Worm (Caenorhabditis elegans) whole organism, late embryonic: Measurements from ENCODE around the gene inx-5.

Source experiments
- K02D7.2 ChIP-seq: sonication (generic microtip); optimal IDR thresholded peaks from 2 replicates; lab custom pipeline; 2017; ENCODE audit warnings: mild to moderate bottlenecking, missing genetic modification characterization, missing compliant biosample characterization
- T23F11.4 ChIP-seq: fragments of 200-800 bp; sonication (Bioruptor generic); optimal IDR thresholded peaks from 2 replicates; lab custom pipeline; 2018; ENCODE audit warnings: mild to moderate bottlenecking, missing genetic modification characterization, missing compliant biosample characterization
- Y22D7AL.16 ChIP-seq: sonication (generic microtip); optimal IDR thresholded peaks from 2 replicates; lab custom pipeline; 2016; ENCODE audit warnings: missing genetic modification characterization, missing compliant biosample characterization
- ahr-1 ChIP-seq: sonication (generic microtip); optimal IDR thresholded peaks from 2 replicates; lab custom pipeline; 2016; ENCODE audit warnings: missing genetic modification characterization, missing compliant biosample characterization
- ama-1 ChIP-seq: fragments of 150-350 bp; optimal IDR thresholded peaks from 2 replicates; lab custom pipeline; 2014
- ceh-14 ChIP-seq: sonication (generic microtip); optimal IDR thresholded peaks from 2 replicates; lab custom pipeline; 2016; ENCODE audit warnings: missing genotype, missing genetic modification characterization, missing compliant biosample characterization
- ceh-18 ChIP-seq: sonication (generic microtip); optimal IDR thresholded peaks from 2 replicates; lab custom pipeline; 2016; ENCODE audit warnings: missing genetic modification characterization, missing compliant biosample characterization
- ceh-2 ChIP-seq: sonication (generic microtip); optimal IDR thresholded peaks from 2 replicates; lab custom pipeline; 2016; ENCODE audit warnings: missing genotype, missing genetic modification characterization, missing compliant biosample characterization
- ceh-34 ChIP-seq: sonication (generic microtip); optimal IDR thresholded peaks from 2 replicates; lab custom pipeline; 2016; ENCODE audit warnings: mild to moderate bottlenecking, missing genetic modification characterization, missing compliant biosample characterization
- ceh-48 ChIP-seq: sonication (generic microtip); optimal IDR thresholded peaks from 2 replicates; lab custom pipeline; 2016; ENCODE audit warnings: missing genetic modification characterization, inconsistent platforms, missing compliant biosample characterization
- ceh-6 ChIP-seq: fragments of 200-800 bp; sonication (Bioruptor generic); optimal IDR thresholded peaks from 2 replicates; lab custom pipeline; 2018; ENCODE audit warnings: mild to moderate bottlenecking, missing genetic modification characterization, missing compliant biosample characterization
- ceh-9 ChIP-seq: sonication (generic microtip); optimal IDR thresholded peaks from 2 replicates; lab custom pipeline; 2016; ENCODE audit warnings: mild to moderate bottlenecking, missing genetic modification characterization, inconsistent platforms, missing compliant biosample characterization
- che-1 ChIP-seq: sonication (generic microtip); optimal IDR thresholded peaks from 2 replicates; lab custom pipeline; 2016; ENCODE audit warnings: mild to moderate bottlenecking, missing genetic modification characterization, missing compliant biosample characterization
- dve-1 ChIP-seq: sonication (generic microtip); optimal IDR thresholded peaks from 2 replicates; lab custom pipeline; 2017; ENCODE audit warnings: antibody characterized with exemption, mild to moderate bottlenecking, missing genetic modification characterization, missing compliant biosample characterization
- elt-4 ChIP-seq: sonication (generic microtip); optimal IDR thresholded peaks from 2 replicates; lab custom pipeline; 2016; ENCODE audit warnings: missing genetic modification characterization, missing compliant biosample characterization
- ets-4 ChIP-seq: sonication (generic microtip); optimal IDR thresholded peaks from 2 replicates; lab custom pipeline; 2016; ENCODE audit warnings: missing genetic modification characterization, missing compliant biosample characterization
- eyg-1 ChIP-seq: sonication (generic microtip); optimal IDR thresholded peaks from 2 replicates; lab custom pipeline; 2016; ENCODE audit warnings: missing genotype, missing genetic modification characterization, missing compliant biosample characterization
- fkh-10 ChIP-seq: fragments of 150-350 bp; optimal IDR thresholded peaks from 2 replicates; lab custom pipeline; 2014; ENCODE audit warnings: missing biosample characterization, missing genetic modification reagents, missing genetic modification characterization
- gmeb-2 ChIP-seq: sonication (generic microtip); optimal IDR thresholded peaks from 2 replicates; lab custom pipeline; 2016; ENCODE audit warnings: missing genetic modification characterization, inconsistent platforms, missing compliant biosample characterization
- hlh-6 ChIP-seq: sonication (generic microtip); optimal IDR thresholded peaks from 2 replicates; lab custom pipeline; 2016; ENCODE audit warnings: missing genotype, missing genetic modification characterization, missing compliant biosample characterization
- hlh-8 ChIP-seq: sonication (generic microtip); optimal IDR thresholded peaks from 2 replicates; lab custom pipeline; 2016; ENCODE audit warnings: missing genotype, missing genetic modification characterization, missing compliant biosample characterization
- lin-11 ChIP-seq: fragments of 200-800 bp; sonication (Bioruptor generic); optimal IDR thresholded peaks from 2 replicates; lab custom pipeline; 2018; ENCODE audit warnings: mild to moderate bottlenecking, missing genetic modification characterization, missing compliant biosample characterization
- mec-3 ChIP-seq: sonication (generic microtip); optimal IDR thresholded peaks from 2 replicates; lab custom pipeline; 2016; ENCODE audit warnings: borderline replicate concordance, missing genetic modification characterization, missing compliant biosample characterization
- nfya-1 ChIP-seq: sonication (generic microtip); optimal IDR thresholded peaks from 2 replicates; lab custom pipeline; 2017; ENCODE audit warnings: missing genetic modification characterization, mild to moderate bottlenecking, missing compliant biosample characterization, antibody characterized with exemption, moderate library complexity
- nhr-11 ChIP-seq: fragments of 150-350 bp; optimal IDR thresholded peaks from 2 replicates; lab custom pipeline; 2014; ENCODE audit warnings: missing biosample characterization, missing genetic modification characterization
- nhr-232 ChIP-seq: sonication (generic microtip); optimal IDR thresholded peaks from 2 replicates; lab custom pipeline; 2016; ENCODE audit warnings: missing genetic modification characterization, missing compliant biosample characterization
- npax-4 ChIP-seq: sonication (generic microtip); optimal IDR thresholded peaks from 2 replicates; lab custom pipeline; 2016; ENCODE audit warnings: missing genetic modification characterization, missing compliant biosample characterization
- pag-3 ChIP-seq: sonication (generic microtip); optimal IDR thresholded peaks from 2 replicates; lab custom pipeline; 2016; ENCODE audit warnings: missing compliant biosample characterization, missing genetic modification characterization, borderline replicate concordance
- pax-1 ChIP-seq: fragments of 150-350 bp; optimal IDR thresholded peaks from 2 replicates; lab custom pipeline; 2014; ENCODE audit warnings: missing biosample characterization, missing genetic modification characterization
- pha-2 ChIP-seq: sonication (generic microtip); optimal IDR thresholded peaks from 2 replicates; lab custom pipeline; 2017; ENCODE audit warnings: mild to moderate bottlenecking, missing genetic modification characterization, missing compliant biosample characterization
- pha-4 ChIP-seq: fragments of 150-350 bp; optimal IDR thresholded peaks from 2 replicates; lab custom pipeline; 2018; ENCODE audit warnings: missing biosample characterization, missing genetic modification reagents, missing genetic modification characterization
- pqm-1 ChIP-seq: sonication (generic microtip); optimal IDR thresholded peaks from 2 replicates; lab custom pipeline; 2016; ENCODE audit warnings: missing genetic modification characterization, missing compliant biosample characterization
- pros-1 ChIP-seq: fragments of 150-350 bp; optimal IDR thresholded peaks from 2 replicates; lab custom pipeline; 2014; ENCODE audit warnings: missing biosample characterization, missing genetic modification reagents, missing genetic modification characterization
- ref-2 ChIP-seq: sonication (generic microtip); optimal IDR thresholded peaks from 2 replicates; lab custom pipeline; 2016; ENCODE audit warnings: missing genetic modification characterization, missing compliant biosample characterization
- rnt-1 ChIP-seq: sonication (generic microtip); optimal IDR thresholded peaks from 2 replicates; lab custom pipeline; 2016; ENCODE audit warnings: missing genetic modification characterization, missing compliant biosample characterization
- sdc-2 ChIP-seq: sonication (generic microtip); optimal IDR thresholded peaks from 2 replicates; lab custom pipeline; 2016; ENCODE audit warnings: missing genotype, missing genetic modification characterization, missing compliant biosample characterization
- syd-9 ChIP-seq: sonication (generic microtip); optimal IDR thresholded peaks from 2 replicates; lab custom pipeline; 2016; ENCODE audit warnings: mild to moderate bottlenecking, missing genetic modification characterization, moderate library complexity, missing compliant biosample characterization
- tbx-2 ChIP-seq: sonication (generic microtip); optimal IDR thresholded peaks from 2 replicates; lab custom pipeline; 2016; ENCODE audit warnings: missing genetic modification characterization, missing compliant biosample characterization
- unc-3 ChIP-seq, 2 experiments: fragments of 200-800 bp in 1 of 2; sonication (Bioruptor generic) in 1 of 2; sonication (generic microtip) in 1 of 2; conservative IDR thresholded peaks in 1 of 2; optimal IDR thresholded peaks in 1 of 2; 2 replicates each; pipeline versions ENCODE4 v1.3.6 to Lab custom; 2016 to 2022; ENCODE audit warnings: missing compliant biosample characterization in 2 of 2, missing genetic modification characterization in 2 of 2, missing genetic modification reagents in 1 of 2
- unc-42 ChIP-seq: sonication (generic microtip); optimal IDR thresholded peaks from 2 replicates; lab custom pipeline; 2016; ENCODE audit warnings: missing genotype, missing genetic modification characterization, missing compliant biosample characterization
- unc-55 ChIP-seq: sonication (generic microtip); optimal IDR thresholded peaks from 2 replicates; lab custom pipeline; 2017; ENCODE audit warnings: missing biosample characterization, missing genetic modification reagents, missing genetic modification characterization
- zip-5 ChIP-seq: sonication (generic microtip); optimal IDR thresholded peaks from 2 replicates; lab custom pipeline; 2016; ENCODE audit warnings: missing genetic modification characterization, missing compliant biosample characterization

Gene inx-5

ce11 chrX:8286740-8287299 is 15.4 kb downstream of the inx-5 start, which contains the start of gene sec-16A.2 (continued):
- TF ChIP-seq ceh-14 (tag; lab: Kevin White, UChicago) (no peak), nhr-11 (tag; lab: Kevin White, UChicago) (no peak), nfya-1 (peak; percentile 69), gmeb-2 (tag; lab: Kevin White, UChicago) (no peak), pag-3 (no peak), ceh-18 (tag; lab: Kevin White, UChicago) (peak; percentile 55), pha-4 (tag; lab: Kevin White, UChicago) (no peak), ceh-34 (tag; lab: Kevin White, UChicago) (peak; percentile 82), zip-5 (tag; lab: Kevin White, UChicago) (no peak), tbx-2 (tag; lab: Kevin White, UChicago) (peak; percentile 64), pros-1 (tag; lab: Kevin White, UChicago) (peak; percentile 36), ceh-2 (tag; lab: Kevin White, UChicago) (peak; percentile 1), sdc-2 (tag; lab: Kevin White, UChicago) (peak; percentile 49), unc-55 (GFP tag; lab: Kevin White, UChicago) (peak; percentile 77), ets-4 (tag; lab: Kevin White, UChicago) (no peak), ama-1 (no peak), nhr-232 (tag; lab: Kevin White, UChicago) (no peak), unc-42 (tag; lab: Kevin White, UChicago) (peak; percentile 40), fkh-10 (GFP tag; lab: Kevin White, UChicago) (no peak), ceh-9 (tag; lab: Kevin White, UChicago) (no peak), dve-1 (tag; lab: Kevin White, UChicago) (peak; percentile 18), mec-3 (tag; lab: Kevin White, UChicago) (no peak), T23F11.4 (GFP tag; lab: Kevin White, UChicago) (no peak), ref-2 (tag; lab: Kevin White, UChicago) (peak; percentile 77), pqm-1 (tag; lab: Kevin White, UChicago) (no peak), pha-2 (no peak), elt-4 (no peak), ceh-48 (peak; percentile 16), unc-3 (GFP tag; conservative IDR thresholded peaks at IDR 0.05; lab: Robert Waterston, UW) (no peak), unc-3 (tag; optimal IDR thresholded peaks at IDR 0.05; lab: Kevin White, UChicago) (no peak), Y22D7AL.16 (no peak), K02D7.2 (tag; lab: Kevin White, UChicago) (no peak)

- TF ChIP-seq elt-4 (no peak), eyg-1 (tag; lab: Kevin White, UChicago) (no peak), hlh-8 (tag; lab: Kevin White, UChicago) (no peak)
- TF ChIP-seq, all 69 proteins: peak for 0
Measured at ce11 chrX:8286164-8286563, 16.0 kb downstream of the inx-5 start.

ce11 chrX:8285169-8285796 is 16.9 kb downstream of the inx-5 start, which contains the start of the genes fis-2 and F13B9.2:
Gene fis-2, minus strand, starts transcription at chrX:8285219.
Gene F13B9.2, plus strand, starts transcription at chrX:8285683.
- no peak for TF ChIP-seq ceh-6 (GFP tag; lab: Kevin White, UChicago)
- TF ChIP-seq ceh-48 = no peak
- TF ChIP-seq, all 69 proteins: peak for 0

ce11 chrX:8284003-8284402 is 18.2 kb downstream of the inx-5 start:
- TF ChIP-seq ceh-9 (tag; lab: Kevin White, UChicago) (no peak), ceh-6 (GFP tag; lab: Kevin White, UChicago) (no peak), che-1 (tag; lab: Kevin White, UChicago) (no peak), unc-42 (tag; lab: Kevin White, UChicago) (no peak), hlh-6 (tag; lab: Kevin White, UChicago) (no peak), ceh-34 (tag; lab: Kevin White, UChicago) (no peak), npax-4 (tag; lab: Kevin White, UChicago) (no peak), pros-1 (tag; lab: Kevin White, UChicago) (no peak), pax-1 (tag; lab: Kevin White, UChicago) (no peak), nhr-11 (tag; lab: Kevin White, UChicago) (no peak), gmeb-2 (tag; lab: Kevin White, UChicago) (no peak), ahr-1 (tag; lab: Kevin White, UChicago) (no peak), syd-9 (tag; lab: Kevin White, UChicago) (no peak), lin-11 (tag; lab: Kevin White, UChicago) (no peak), rnt-1 (tag; lab: Kevin White, UChicago) (no peak)
